Fruit fly (Drosophila melanogaster) whole organism, embryonic: ENCODE data around the gene Caper.
A peak's percentile ranks its signal among the peaks of the same experiment; 100 is the strongest.

Source experiments
- ATbp ChIP-seq: fragments of 200-800 bp; sonication (Bioruptor generic); optimal IDR thresholded peaks from 2 replicates; lab custom pipeline; 2017; ENCODE audit warnings: missing biosample characterization, mild to moderate bottlenecking, missing genetic modification characterization, missing genetic modification reagents
- Aef1 ChIP-seq: fragments of 200-800 bp; sonication (Bioruptor generic); IDR thresholded peaks from 3 replicates; pipeline ENCODE4 v1.3.6; 2022; ENCODE audit warnings: missing biosample characterization, missing genetic modification characterization
- Atf6 ChIP-seq: fragments of 200-800 bp; sonication (Bioruptor generic); IDR thresholded peaks from 2 replicates; pipeline ENCODE4 v1.3.6; 2022; ENCODE audit warnings: missing biosample characterization, missing genetic modification characterization
- C15 ChIP-seq: fragments of 200-800 bp; sonication (Bioruptor generic); IDR thresholded peaks from 3 replicates; pipeline ENCODE4 v1.3.6; 2022; ENCODE audit warnings: missing biosample characterization, missing genetic modification characterization
- CG10959 ChIP-seq: fragments of 200-800 bp; sonication (Bioruptor generic); IDR thresholded peaks from 2 replicates; pipeline ENCODE4 v1.3.6; 2022; ENCODE audit warnings: missing biosample characterization, missing genetic modification characterization
- CG11398 ChIP-seq: fragments of 200-800 bp; sonication (Bioruptor generic); optimal IDR thresholded peaks from 2 replicates; lab custom pipeline; 2016; ENCODE audit warnings: missing biosample characterization, missing genetic modification characterization
- CG12769 ChIP-seq: fragments of 200-800 bp; sonication (Bioruptor generic); optimal IDR thresholded peaks from 2 replicates; lab custom pipeline; 2019; ENCODE audit warnings: missing biosample characterization, mild to moderate bottlenecking, missing genetic modification characterization, moderate library complexity
- CG13287 ChIP-seq: fragments of 200-800 bp; sonication (Bioruptor generic); IDR thresholded peaks from 2 replicates; pipeline ENCODE4 v1.3.6; 2022; ENCODE audit warnings: missing biosample characterization, missing genetic modification characterization; ENCODE audit not compliant: partially characterized antibody
- CG13624 ChIP-seq: fragments of 200-800 bp; sonication (Bioruptor generic); optimal IDR thresholded peaks from 2 replicates; lab custom pipeline; 2016; ENCODE audit warnings: missing biosample characterization, missing genetic modification characterization
- CG14441 ChIP-seq: fragments of 200-800 bp; sonication (Bioruptor generic); IDR thresholded peaks from 2 replicates; pipeline ENCODE4 v1.3.6; 2022; ENCODE audit warnings: missing biosample characterization, missing genetic modification characterization
- CG1603 ChIP-seq: fragments of 200-800 bp; sonication (Bioruptor generic); optimal IDR thresholded peaks from 2 replicates; lab custom pipeline; 2019; ENCODE audit warnings: missing biosample characterization, mild to moderate bottlenecking, missing genetic modification characterization, moderate library complexity
- CG1647 ChIP-seq: fragments of 200-800 bp; sonication (Bioruptor generic); optimal IDR thresholded peaks from 3 replicates; lab custom pipeline; 2016; ENCODE audit warnings: missing biosample characterization, missing genetic modification characterization
- CG16815 ChIP-seq: fragments of 200-800 bp; sonication (Bioruptor generic); optimal IDR thresholded peaks from 3 replicates; lab custom pipeline; 2017; ENCODE audit warnings: missing biosample characterization, mild to moderate bottlenecking, missing genetic modification characterization
- CG16863 ChIP-seq: fragments of 200-800 bp; sonication (Bioruptor generic); optimal IDR thresholded peaks from 3 replicates; lab custom pipeline; 2016; ENCODE audit warnings: missing biosample characterization, missing genetic modification characterization
- CG17829 ChIP-seq: fragments of 200-800 bp; optimal IDR thresholded peaks from 2 replicates; lab custom pipeline; 2019; ENCODE audit warnings: missing biosample characterization, mild to moderate bottlenecking, missing genetic modification characterization, moderate library complexity
- CG2116 ChIP-seq: fragments of 200-800 bp; sonication (Bioruptor generic); optimal IDR thresholded peaks from 3 replicates; lab custom pipeline; 2018; ENCODE audit warnings: missing biosample characterization, mild to moderate bottlenecking, missing genetic modification characterization
- CG2678 ChIP-seq: fragments of 200-800 bp; sonication (Bioruptor generic); optimal IDR thresholded peaks from 3 replicates; lab custom pipeline; 2019; ENCODE audit warnings: missing biosample characterization, mild to moderate bottlenecking, missing genetic modification characterization, moderate library complexity
- CG3065 ChIP-seq: fragments of 200-800 bp; sonication (Bioruptor generic); optimal IDR thresholded peaks from 2 replicates; lab custom pipeline; 2016; ENCODE audit warnings: missing biosample characterization, missing genetic modification characterization
- CG3281 ChIP-seq: fragments of 200-800 bp; sonication (Bioruptor generic); optimal IDR thresholded peaks from 3 replicates; lab custom pipeline; 2017; ENCODE audit warnings: missing biosample characterization, mild to moderate bottlenecking, missing genetic modification characterization
- CG34422 ChIP-seq: fragments of 200-800 bp; sonication (Bioruptor generic); IDR thresholded peaks from 3 replicates; pipeline ENCODE4 v1.3.6; 2022; ENCODE audit warnings: missing biosample characterization, missing genetic modification characterization
- CG6689 ChIP-seq: fragments of 200-800 bp; sonication (Bioruptor generic); IDR thresholded peaks from 2 replicates; pipeline ENCODE4 v1.3.6; 2022; ENCODE audit warnings: missing biosample characterization, missing genetic modification characterization
- CG6813 ChIP-seq: fragments of 200-800 bp; sonication (Bioruptor generic); optimal IDR thresholded peaks from 2 replicates; lab custom pipeline; 2017; ENCODE audit warnings: missing biosample characterization, missing genetic modification characterization, mild to moderate bottlenecking, moderate library complexity, missing genetic modification reagents
- CG7839 ChIP-seq: fragments of 200-800 bp; sonication (Bioruptor generic); optimal IDR thresholded peaks from 3 replicates; lab custom pipeline; 2018; ENCODE audit warnings: missing biosample characterization, mild to moderate bottlenecking, missing genetic modification characterization, moderate library complexity
- CG7987 ChIP-seq: fragments of 200-800 bp; sonication (Bioruptor generic); optimal IDR thresholded peaks from 2 replicates; lab custom pipeline; 2018; ENCODE audit warnings: missing biosample characterization, mild to moderate bottlenecking, missing genetic modification characterization, moderate library complexity
- CG8290 ChIP-seq, 3 experiments: fragments of 200-800 bp; sonication (Bioruptor generic); optimal IDR thresholded peaks; 2 replicates each; lab custom pipeline; 2016 to 2019; ENCODE audit warnings: missing biosample characterization in 3 of 3, missing genetic modification characterization in 3 of 3, mild to moderate bottlenecking in 2 of 3, moderate library complexity in 1 of 3
- CG9437 ChIP-seq: fragments of 200-800 bp; sonication (Bioruptor generic); optimal IDR thresholded peaks from 2 replicates; lab custom pipeline; 2018; ENCODE audit warnings: missing biosample characterization, mild to moderate bottlenecking, missing genetic modification characterization
- CkIIα-i1 ChIP-seq: fragments of 200-800 bp; sonication (Bioruptor generic); IDR thresholded peaks from 2 replicates; pipeline ENCODE4 v1.3.6; 2022; ENCODE audit warnings: missing biosample characterization, missing genetic modification characterization
- D19B ChIP-seq: fragments of 200-800 bp; sonication (Bioruptor generic); optimal IDR thresholded peaks from 2 replicates; lab custom pipeline; 2017; ENCODE audit warnings: missing biosample characterization, mild to moderate bottlenecking, missing genetic modification characterization
- Hmr ChIP-seq: fragments of 200-800 bp; sonication (Bioruptor generic); optimal IDR thresholded peaks from 3 replicates; lab custom pipeline; 2017; ENCODE audit warnings: mild to moderate bottlenecking, missing biosample characterization, missing genetic modification reagents, missing genetic modification characterization
- MESR4 ChIP-seq: fragments of 200-800 bp; sonication (Bioruptor generic); optimal IDR thresholded peaks from 2 replicates; lab custom pipeline; 2018; ENCODE audit warnings: missing biosample characterization, mild to moderate bottlenecking, missing genetic modification characterization, moderate library complexity
- Mad ChIP-seq: fragments of 200-800 bp; sonication (Bioruptor generic); optimal IDR thresholded peaks from 2 replicates; lab custom pipeline; 2016; ENCODE audit warnings: missing biosample characterization, missing genetic modification characterization
- Med ChIP-seq: fragments of 200-800 bp; sonication (Bioruptor generic); peaks from one replicate; lab custom pipeline; 2016; ENCODE audit warnings: missing biosample characterization, missing genetic modification characterization, mild to moderate bottlenecking, inconsistent platforms, moderate library complexity
- Mrtf ChIP-seq: fragments of 200-800 bp; sonication (Bioruptor generic); IDR thresholded peaks from 3 replicates; pipeline ENCODE4 v1.3.6; 2022; ENCODE audit warnings: missing biosample characterization, missing genetic modification characterization
- NFAT ChIP-seq: fragments of 200-800 bp; sonication (Bioruptor generic); IDR thresholded peaks from 2 replicates; pipeline ENCODE4 v1.3.6; 2022; ENCODE audit warnings: missing biosample characterization, missing genetic modification characterization
- Neu2 ChIP-seq: fragments of 200-800 bp; sonication (Bioruptor generic); optimal IDR thresholded peaks from 3 replicates; lab custom pipeline; 2016; ENCODE audit warnings: missing biosample characterization, missing genetic modification characterization, borderline replicate concordance
- Pdp1 ChIP-seq, 2 experiments: fragments of 200-800 bp; sonication (Bioruptor generic); optimal IDR thresholded peaks; 3 replicates each; lab custom pipeline; 2016; ENCODE audit warnings: missing biosample characterization in 2 of 2, missing genetic modification characterization in 2 of 2, mild to moderate bottlenecking in 1 of 2, moderate library complexity in 1 of 2
- Xbp1 ChIP-seq: fragments of 200-800 bp; sonication (Bioruptor generic); optimal IDR thresholded peaks from 3 replicates; lab custom pipeline; 2016; ENCODE audit warnings: missing biosample characterization, mild to moderate bottlenecking, missing genetic modification characterization
- al ChIP-seq: fragments of 200-800 bp; sonication (Bioruptor generic); IDR thresholded peaks from 2 replicates; pipeline ENCODE4 v1.3.6; 2022; ENCODE audit warnings: missing biosample characterization, missing genetic modification characterization
- az2 ChIP-seq: fragments of 200-800 bp; sonication (Bioruptor generic); optimal IDR thresholded peaks from 3 replicates; lab custom pipeline; 2016; ENCODE audit warnings: missing biosample characterization, missing genetic modification characterization
- cato ChIP-seq: fragments of 200-800 bp; sonication (Bioruptor generic); optimal IDR thresholded peaks from 2 replicates; lab custom pipeline; 2016; ENCODE audit warnings: missing biosample characterization, missing genetic modification characterization, borderline replicate concordance
- chif ChIP-seq, 2 experiments: fragments of 200-800 bp; sonication (Bioruptor generic); optimal IDR thresholded peaks; 3 replicates each; lab custom pipeline; 2016; ENCODE audit warnings: missing biosample characterization in 2 of 2, missing genetic modification characterization in 2 of 2
- crol ChIP-seq: fragments of 200-800 bp; sonication (Bioruptor generic); IDR thresholded peaks from 2 replicates; pipeline ENCODE4 v1.3.6; 2022; ENCODE audit warnings: missing biosample characterization, missing genetic modification characterization
- cwo ChIP-seq: fragments of 200-800 bp; sonication (Bioruptor generic); optimal IDR thresholded peaks from 3 replicates; lab custom pipeline; 2017; ENCODE audit warnings: missing biosample characterization, missing genetic modification characterization, mild to moderate bottlenecking, moderate library complexity, missing genetic modification reagents
- hb ChIP-seq: fragments of 200-800 bp; sonication (Bioruptor generic); IDR thresholded peaks from 3 replicates; pipeline ENCODE4 v1.3.6; 2022; ENCODE audit warnings: missing biosample characterization, missing genetic modification characterization; ENCODE audit not compliant: partially characterized antibody
- ind ChIP-seq: fragments of 200-800 bp; sonication (Bioruptor generic); optimal IDR thresholded peaks from 3 replicates; lab custom pipeline; 2016; ENCODE audit warnings: missing biosample characterization, missing genetic modification characterization
- lilli ChIP-seq: fragments of 200-800 bp; sonication (Bioruptor generic); optimal IDR thresholded peaks from 3 replicates; lab custom pipeline; 2016; ENCODE audit warnings: missing biosample characterization, missing genetic modification characterization
- nerfin-2 ChIP-seq: fragments of 200-800 bp; sonication (Bioruptor generic); IDR thresholded peaks from 2 replicates; pipeline ENCODE4 v1.3.6; 2022; ENCODE audit warnings: missing biosample characterization, missing genetic modification characterization; ENCODE audit not compliant: partially characterized antibody
- pb ChIP-seq: fragments of 200-800 bp; sonication (Bioruptor generic); optimal IDR thresholded peaks from 3 replicates; lab custom pipeline; 2016; ENCODE audit warnings: missing biosample characterization, missing genetic modification characterization
- slou ChIP-seq: fragments of 200-800 bp; sonication (Bioruptor generic); optimal IDR thresholded peaks from 3 replicates; lab custom pipeline; 2016; ENCODE audit warnings: missing biosample characterization, missing genetic modification characterization

Caper gene

DNA sequence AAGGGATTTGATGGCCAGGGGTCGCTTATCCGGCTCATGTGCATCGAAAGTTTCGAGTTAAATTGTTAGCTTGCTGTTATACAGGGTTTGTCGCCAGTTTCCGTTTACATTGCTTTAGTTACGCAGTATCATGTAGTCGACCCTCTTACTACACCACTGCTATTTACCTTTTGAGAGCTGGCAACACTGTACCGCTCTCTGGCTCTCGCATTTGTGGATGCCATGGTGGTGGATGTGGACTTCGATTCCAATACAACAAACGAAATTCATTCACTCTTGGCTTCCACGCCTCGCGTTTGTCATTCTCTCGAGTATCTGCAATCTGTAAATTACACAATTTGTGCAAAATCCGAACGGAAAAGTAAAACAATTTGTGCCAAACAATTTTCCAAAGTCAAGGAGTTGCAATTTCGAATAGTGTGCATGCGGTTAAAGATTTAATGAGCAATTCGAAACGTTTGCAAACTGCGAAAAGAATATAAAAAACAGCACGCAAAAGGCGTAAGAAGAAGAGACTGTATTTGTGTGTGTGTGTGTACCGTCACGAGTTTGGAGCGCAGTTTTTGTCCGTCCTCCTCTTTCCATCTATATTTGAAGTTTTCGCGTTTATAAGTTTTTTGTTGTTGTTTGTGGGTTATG lies 16.6 kb downstream of the Caper start (continued):
- TF ChIP-seq CG12769 (tag; lab: Kevin White, UChicago) = no peak
- peak; percentile 90 for TF ChIP-seq Med (GFP tag; lab: Kevin White, UChicago)
- TF ChIP-seq Atf6 = peak; percentile 53; the same call in 1 of the 2 replicates
- no peak for TF ChIP-seq az2 (GFP tag; lab: Kevin White, UChicago)
- no peak for TF ChIP-seq Mrtf (GFP tag; lab: Robert Waterston, UW)
- TF ChIP-seq CG17829 = peak; percentile 43
- no peak for TF ChIP-seq CG14441 (GFP tag; lab: Robert Waterston, UW)
- 0 out of 3 replicates have a peak, but pooled peaks have one; percentile 25 for TF ChIP-seq CG34422 (GFP tag; lab: Robert Waterston, UW)
- peak; percentile 39 for TF ChIP-seq Hmr
- no peak for TF ChIP-seq al (GFP tag; lab: Robert Waterston, UW)
- no peak for TF ChIP-seq C15 (GFP tag; lab: Robert Waterston, UW)
- TF ChIP-seq ATbp (GFP tag; lab: Kevin White, UChicago) = no peak
- TF ChIP-seq Aef1 (GFP tag; lab: Robert Waterston, UW) = no peak
- no peak for TF ChIP-seq crol (GFP tag; lab: Robert Waterston, UW)
- TF ChIP-seq cwo = peak; percentile 35
- peak; percentile 100 for TF ChIP-seq nerfin-2 (GFP tag; lab: Robert Waterston, UW)
- peak; percentile 28 for TF ChIP-seq CG11398
- peak; percentile 17 to 95 for TF ChIP-seq Pdp1 (GFP tag; optimal IDR thresholded peaks at IDR 0.05; lab: Kevin White, UChicago)
- peak; percentile 100 for TF ChIP-seq hb (GFP tag; lab: Robert Waterston, UW)
- TF ChIP-seq CG7987 (GFP tag; lab: Kevin White, UChicago) = peak; percentile 35
- no peak for TF ChIP-seq CG13624 (GFP tag; lab: Kevin White, UChicago)
- TF ChIP-seq CG16863 = no peak
- peak; percentile 8 for TF ChIP-seq CG1603 (tag; lab: Kevin White, UChicago)
- TF ChIP-seq CG2678 (tag; lab: Kevin White, UChicago) = no peak
- no peak for TF ChIP-seq Neu2 (GFP tag; lab: Kevin White, UChicago)
- no peak for TF ChIP-seq CG16815 (GFP tag; lab: Kevin White, UChicago)
- TF ChIP-seq CG6689 (GFP tag; lab: Robert Waterston, UW) = 0 out of 2 replicates have a peak, but pooled peaks have one; percentile 15
- no peak for TF ChIP-seq CG6813 (GFP tag; lab: Kevin White, UChicago)
- TF ChIP-seq CG2116 = no peak
- TF ChIP-seq CG3281 (GFP tag; lab: Kevin White, UChicago) = peak; percentile 21
- no peak for TF ChIP-seq slou (GFP tag; lab: Kevin White, UChicago)
- no peak for TF ChIP-seq ind
- TF ChIP-seq Mad = no peak
- TF ChIP-seq CG10959 (GFP tag; lab: Robert Waterston, UW) = no peak
- TF ChIP-seq Xbp1 = peak; percentile 30
- no peak for TF ChIP-seq pb (GFP tag; lab: Kevin White, UChicago)
- no peak for TF ChIP-seq CG1647 (GFP tag; lab: Kevin White, UChicago)
- TF ChIP-seq MESR4 (GFP tag; lab: Kevin White, UChicago) = peak; percentile 51
- TF ChIP-seq CG3065 = no peak
- TF ChIP-seq cato = no peak
- TF ChIP-seq NFAT = peak; percentile 6; the same call in 1 of the 2 replicates
- peak; percentile 99 for TF ChIP-seq D19B (GFP tag; lab: Kevin White, UChicago)
- no peak for TF ChIP-seq CkIIα-i1 (GFP tag; lab: Robert Waterston, UW)
- peak; percentile 24 for TF ChIP-seq CG8290 (GFP tag; optimal IDR thresholded peaks at IDR 0.05; lab: Kevin White, UChicago)
- TF ChIP-seq CG8290 (tag; optimal IDR thresholded peaks at IDR 0.05; lab: Kevin White, UChicago) = peak in 1 of 2 experiments; percentile 86
- TF ChIP-seq chif (GFP tag; optimal IDR thresholded peaks at IDR 0.05; lab: Kevin White, UChicago) = no peak
- no peak for TF ChIP-seq CG9437 (GFP tag; lab: Kevin White, UChicago)
- TF ChIP-seq CG7839 (tag; lab: Kevin White, UChicago) = peak; percentile 23
- TF ChIP-seq lilli (GFP tag; lab: Kevin White, UChicago) = no peak
- TF ChIP-seq CG13287 (GFP tag; lab: Robert Waterston, UW) = peak; percentile 84
